Worm (Caenorhabditis elegans) whole organism, L4 larva: ENCODE results near the gene F38B6.3.

Experiments used
- D1046.2 ChIP-seq: fragments of 200-800 bp; sonication (Bioruptor generic); IDR thresholded peaks from 2 replicates; pipeline ENCODE4 v1.3.6; 2022; ENCODE audit warnings: missing genetic modification characterization, missing compliant biosample characterization
- F10B5.3 ChIP-seq: sonication (generic microtip); optimal IDR thresholded peaks from 2 replicates; lab custom pipeline; 2016; ENCODE audit warnings: mild to moderate bottlenecking, missing genetic modification characterization, missing compliant biosample characterization
- F26F4.8 ChIP-seq: fragments of 200-800 bp; sonication (Bioruptor generic); conservative IDR thresholded peaks from 2 replicates; pipeline ENCODE4 v1.3.6; 2022; ENCODE audit warnings: missing genetic modification characterization, missing compliant biosample characterization
- R02D3.7 ChIP-seq: fragments of 150-350 bp; sonication (generic microtip); optimal IDR thresholded peaks from 3 replicates; lab custom pipeline; 2014; ENCODE audit warnings: missing biosample characterization, missing genetic modification characterization
- T20F7.1 ChIP-seq: fragments of 200-800 bp; sonication (Bioruptor generic); optimal IDR thresholded peaks from 2 replicates; lab custom pipeline; 2018; ENCODE audit warnings: mild to moderate bottlenecking, missing genetic modification characterization, missing compliant biosample characterization
- T26A8.4 ChIP-seq: fragments of 200-800 bp; sonication (Bioruptor generic); IDR thresholded peaks from 2 replicates; pipeline ENCODE4 v1.3.6; 2022; ENCODE audit warnings: missing genetic modification characterization, missing compliant biosample characterization
- Y48G9A.11 ChIP-seq: fragments of 200-800 bp; sonication (Bioruptor generic); IDR thresholded peaks from 2 replicates; pipeline ENCODE4 v1.3.6; 2022; ENCODE audit warnings: missing genetic modification reagents, missing genetic modification characterization, missing compliant biosample characterization
- Y75B8A.6 ChIP-seq: fragments of 200-800 bp; sonication (Bioruptor generic); IDR thresholded peaks from 2 replicates; pipeline ENCODE4 v1.3.6; 2022; ENCODE audit warnings: missing genetic modification reagents, missing genetic modification characterization, missing compliant biosample characterization
- aha-1 ChIP-seq: fragments of 150-350 bp; peaks from one replicate; lab custom pipeline; 2014; ENCODE audit warnings: missing biosample characterization, missing genetic modification characterization
- aly-2 ChIP-seq: sonication (generic microtip); optimal IDR thresholded peaks from 2 replicates; lab custom pipeline; 2018; ENCODE audit warnings: missing biosample characterization, missing genetic modification characterization
- arid-1 ChIP-seq: fragments of 200-800 bp; sonication (Bioruptor generic); conservative IDR thresholded peaks from 2 replicates; pipeline ENCODE4 v1.3.6; 2022; ENCODE audit warnings: missing genetic modification reagents, missing genetic modification characterization, missing compliant biosample characterization
- attf-4 ChIP-seq: sonication (generic microtip); optimal IDR thresholded peaks from 3 replicates; lab custom pipeline; 2017; ENCODE audit warnings: missing biosample characterization, missing genetic modification characterization
- ceh-28 ChIP-seq: fragments of 150-350 bp; optimal IDR thresholded peaks from 2 replicates; lab custom pipeline; 2014; ENCODE audit warnings: missing biosample characterization, missing genetic modification reagents, missing genetic modification characterization
- ceh-32 ChIP-seq: sonication (generic microtip); optimal IDR thresholded peaks from 2 replicates; lab custom pipeline; 2016; ENCODE audit warnings: mild to moderate bottlenecking, missing genetic modification characterization, missing compliant biosample characterization; ENCODE audit not compliant: poor library complexity
- ceh-44 ChIP-seq: fragments of 200-800 bp; sonication (Bioruptor generic); IDR thresholded peaks from 2 replicates; pipeline ENCODE4 v1.3.6; 2022; ENCODE audit warnings: missing genetic modification reagents, missing genetic modification characterization, missing compliant biosample characterization
- ces-1 ChIP-seq: fragments of 150-350 bp; sonication (generic microtip); optimal IDR thresholded peaks from 4 replicates; lab custom pipeline; 2014; ENCODE audit warnings: missing biosample characterization, missing genetic modification reagents, missing genetic modification characterization
- ctbp-1 ChIP-seq: fragments of 200-800 bp; sonication (Bioruptor generic); IDR thresholded peaks from 2 replicates; pipeline ENCODE4 v1.3.6; 2022; ENCODE audit warnings: missing genetic modification reagents, missing genetic modification characterization, missing compliant biosample characterization
- daf-12 ChIP-seq: fragments of 150-350 bp; optimal IDR thresholded peaks from 2 replicates; lab custom pipeline; 2014; ENCODE audit warnings: missing biosample characterization, missing genetic modification reagents, missing genetic modification characterization
- daf-8 ChIP-seq: fragments of 200-800 bp; sonication (Bioruptor generic); IDR thresholded peaks from 2 replicates; pipeline ENCODE4 v1.3.6; 2022; ENCODE audit warnings: missing genetic modification characterization, missing compliant biosample characterization
- dmd-6 ChIP-seq: fragments of 200-800 bp; sonication (Bioruptor generic); IDR thresholded peaks from 2 replicates; pipeline ENCODE4 v1.3.6; 2022; ENCODE audit warnings: missing genetic modification reagents, missing genetic modification characterization, missing compliant biosample characterization
- dmd-8 ChIP-seq: fragments of 200-800 bp; sonication (Bioruptor generic); IDR thresholded peaks from 2 replicates; pipeline ENCODE4 v1.3.6; 2022; ENCODE audit warnings: missing genetic modification characterization, missing compliant biosample characterization
- dmd-9 ChIP-seq: fragments of 200-800 bp; sonication (Bioruptor generic); IDR thresholded peaks from 2 replicates; pipeline ENCODE4 v1.3.6; 2022; ENCODE audit warnings: missing genetic modification reagents, missing genetic modification characterization, missing compliant biosample characterization
- duxl-1 ChIP-seq: sonication (generic microtip); optimal IDR thresholded peaks from 2 replicates; lab custom pipeline; 2016; ENCODE audit warnings: mild to moderate bottlenecking, missing genetic modification characterization, moderate library complexity, missing compliant biosample characterization; ENCODE audit not compliant: poor library complexity
- egl-27 ChIP-seq: sonication (generic microtip); optimal IDR thresholded peaks from 3 replicates; lab custom pipeline; 2017; ENCODE audit warnings: missing biosample characterization, missing genetic modification reagents, missing genetic modification characterization
- fos-1 ChIP-seq: fragments of 150-350 bp; optimal IDR thresholded peaks from 2 replicates; lab custom pipeline; 2014; ENCODE audit warnings: missing biosample characterization, missing genetic modification characterization
- gei-8 ChIP-seq: fragments of 200-800 bp; sonication (Bioruptor generic); optimal IDR thresholded peaks from 2 replicates; lab custom pipeline; 2018; ENCODE audit warnings: mild to moderate bottlenecking, missing genetic modification characterization, missing compliant biosample characterization
- hlh-11 ChIP-seq: fragments of 200-800 bp; sonication (Bioruptor generic); optimal IDR thresholded peaks from 2 replicates; lab custom pipeline; 2018; ENCODE audit warnings: mild to moderate bottlenecking, missing genetic modification characterization, missing compliant biosample characterization
- hlh-30 ChIP-seq: sonication (generic microtip); optimal IDR thresholded peaks from 2 replicates; lab custom pipeline; 2017; ENCODE audit warnings: antibody characterized with exemption, mild to moderate bottlenecking, missing genetic modification characterization, missing compliant biosample characterization; ENCODE audit not compliant: insufficient read depth
- hmg-1.1 ChIP-seq: fragments of 200-800 bp; sonication (Bioruptor generic); IDR thresholded peaks from 2 replicates; pipeline ENCODE4 v1.3.6; 2022; ENCODE audit warnings: missing genetic modification reagents, missing genetic modification characterization, missing compliant biosample characterization
- lim-7 ChIP-seq: fragments of 200-800 bp; sonication (Bioruptor generic); IDR thresholded peaks from 2 replicates; pipeline ENCODE4 v1.3.6; 2022; ENCODE audit warnings: missing genetic modification characterization, missing compliant biosample characterization
- lin-15B ChIP-seq: fragments of 150-350 bp; sonication (generic microtip); optimal IDR thresholded peaks from 3 replicates; lab custom pipeline; 2014; ENCODE audit warnings: missing biosample characterization, missing genetic modification characterization
- lin-29 ChIP-seq: fragments of 200-800 bp; sonication (Bioruptor generic); IDR thresholded peaks from 2 replicates; pipeline ENCODE4 v1.3.6; 2022; ENCODE audit warnings: missing genetic modification reagents, missing genetic modification characterization, missing compliant biosample characterization
- lsy-2 ChIP-seq, 2 experiments: fragments of 150-350 bp in 1 of 2; sonication (generic microtip) in 1 of 2; optimal IDR thresholded peaks; 2 replicates each; lab custom pipeline; 2014 to 2017; ENCODE audit warnings: missing biosample characterization in 2 of 2, missing genetic modification characterization in 2 of 2
- mdl-1 ChIP-seq, 2 experiments: fragments of 150-350 bp in 1 of 2; sonication (generic microtip) in 1 of 2; optimal IDR thresholded peaks; 2 replicates each; lab custom pipeline; 2014 to 2017; ENCODE audit warnings: missing biosample characterization in 2 of 2, missing genetic modification characterization in 2 of 2
- mdt-29 ChIP-seq: fragments of 200-800 bp; sonication (Bioruptor generic); IDR thresholded peaks from 2 replicates; pipeline ENCODE4 v1.3.6; 2022; ENCODE audit warnings: missing genetic modification reagents, missing genetic modification characterization, missing compliant biosample characterization
- mxl-3 ChIP-seq: fragments of 200-800 bp; sonication (Bioruptor generic); optimal IDR thresholded peaks from 2 replicates; lab custom pipeline; 2018; ENCODE audit warnings: mild to moderate bottlenecking, missing genetic modification characterization, missing compliant biosample characterization
- nhr-10 ChIP-seq: fragments of 150-350 bp; optimal IDR thresholded peaks from 2 replicates; lab custom pipeline; 2014; ENCODE audit warnings: missing biosample characterization, missing genetic modification characterization
- nhr-111 ChIP-seq: fragments of 200-800 bp; sonication (Bioruptor generic); optimal IDR thresholded peaks from 2 replicates; lab custom pipeline; 2018; ENCODE audit warnings: mild to moderate bottlenecking, missing genetic modification characterization, missing compliant biosample characterization
- nhr-237 ChIP-seq: sonication (generic microtip); optimal IDR thresholded peaks from 2 replicates; lab custom pipeline; 2017; ENCODE audit warnings: missing biosample characterization, missing genetic modification characterization
- nhr-41 ChIP-seq: fragments of 200-800 bp; sonication (Bioruptor generic); IDR thresholded peaks from 2 replicates; pipeline ENCODE4 v1.3.6; 2022; ENCODE audit warnings: missing genetic modification reagents, missing genetic modification characterization, missing compliant biosample characterization
- nhr-76 ChIP-seq: fragments of 150-350 bp; optimal IDR thresholded peaks from 2 replicates; lab custom pipeline; 2014; ENCODE audit warnings: missing biosample characterization, missing genetic modification characterization
- pha-4 ChIP-seq, 2 experiments: fragments of 150-350 bp in 1 of 2; fragments of 200-800 bp in 1 of 2; sonication (Bioruptor generic) in 1 of 2; IDR thresholded peaks in 1 of 2; optimal IDR thresholded peaks in 1 of 2; 2 replicates each; pipeline versions ENCODE4 v1.3.6 to Lab custom; 2014 to 2022; ENCODE audit warnings: missing genetic modification characterization in 2 of 2, missing genetic modification reagents in 2 of 2, missing biosample characterization in 1 of 2, missing compliant biosample characterization in 1 of 2
- set-16 ChIP-seq: fragments of 200-800 bp; sonication (Bioruptor generic); IDR thresholded peaks from 2 replicates; pipeline ENCODE4 v1.3.6; 2022; ENCODE audit warnings: missing genetic modification reagents, missing genetic modification characterization, missing compliant biosample characterization
- snpc-1.2 ChIP-seq: fragments of 200-800 bp; sonication (Bioruptor generic); IDR thresholded peaks from 2 replicates; pipeline ENCODE4 v1.3.6; 2022; ENCODE audit warnings: missing genetic modification reagents, missing genetic modification characterization, missing compliant biosample characterization
- spr-1 ChIP-seq: sonication (generic microtip); optimal IDR thresholded peaks from 2 replicates; lab custom pipeline; 2016; ENCODE audit warnings: mild to moderate bottlenecking, missing genetic modification characterization, missing compliant biosample characterization
- unc-130 ChIP-seq: sonication (generic microtip); optimal IDR thresholded peaks from 2 replicates; lab custom pipeline; 2016; ENCODE audit warnings: missing genetic modification reagents, missing genetic modification characterization, missing compliant biosample characterization
- zag-1 ChIP-seq: fragments of 150-350 bp; optimal IDR thresholded peaks from 2 replicates; lab custom pipeline; 2014; ENCODE audit warnings: missing biosample characterization, missing genetic modification characterization
- zfp-3 ChIP-seq: fragments of 200-800 bp; sonication (Bioruptor generic); conservative IDR thresholded peaks from 2 replicates; pipeline ENCODE4 v1.3.6; 2022; ENCODE audit warnings: missing genetic modification reagents, missing genetic modification characterization, missing compliant biosample characterization
- zip-11 ChIP-seq: fragments of 200-800 bp; sonication (Bioruptor generic); IDR thresholded peaks from 2 replicates; pipeline ENCODE4 v1.3.6; 2022; ENCODE audit warnings: missing genetic modification characterization, missing compliant biosample characterization
- ztf-11 ChIP-seq: fragments of 150-350 bp; optimal IDR thresholded peaks from 2 replicates; lab custom pipeline; 2014; ENCODE audit warnings: missing biosample characterization, missing genetic modification characterization
- ztf-7 ChIP-seq: fragments of 150-350 bp; optimal IDR thresholded peaks from 2 replicates; lab custom pipeline; 2014; ENCODE audit warnings: missing biosample characterization, missing genetic modification characterization

F38B6.3 gene

ce11 chrX:6743853-6744346, 50.5 kb downstream of the F38B6.3 start (continued):
- TF ChIP-seq arid-1 (GFP tag; lab: Robert Waterston, UW), result 0 out of 2 replicates have a peak, but pooled peaks have one; percentile 9
- no peak for TF ChIP-seq egl-27
- TF ChIP-seq lim-7, result no peak
- TF ChIP-seq F26F4.8 (GFP tag; lab: Robert Waterston, UW), result no peak
- TF ChIP-seq R02D3.7 (tag; lab: Kevin White, UChicago), result no peak
- TF ChIP-seq ztf-11 (tag; lab: Kevin White, UChicago), result no peak
- TF ChIP-seq T26A8.4 (GFP tag; lab: Robert Waterston, UW), result peak; percentile 97
- TF ChIP-seq hlh-11 (tag; lab: Kevin White, UChicago), result peak; percentile 100
- no peak for TF ChIP-seq daf-8
- peak; percentile 97 for TF ChIP-seq dmd-6 (GFP tag; lab: Robert Waterston, UW)
- TF ChIP-seq mdl-1 (tag; optimal IDR thresholded peaks at IDR 0.05; lab: Kevin White, UChicago), result peak in 1 of 2 experiments; percentile 100
- peak; percentile 9 for TF ChIP-seq ceh-32
- TF ChIP-seq spr-1 (tag; lab: Kevin White, UChicago), result peak; percentile 86
- TF ChIP-seq zag-1 (tag; lab: Kevin White, UChicago), result no peak
- TF ChIP-seq nhr-10 (tag; lab: Kevin White, UChicago), result peak; percentile 83
- TF ChIP-seq lin-29 (GFP tag; lab: Robert Waterston, UW), result peak; percentile 81
- no peak for TF ChIP-seq nhr-111 (GFP tag; lab: Kevin White, UChicago)
- no peak for TF ChIP-seq lin-15B (tag; lab: Kevin White, UChicago)
- no peak for TF ChIP-seq daf-12 (tag; lab: Kevin White, UChicago)
- peak; percentile 80 for TF ChIP-seq ztf-7 (tag; lab: Kevin White, UChicago)
- TF ChIP-seq mdt-29 (GFP tag; lab: Robert Waterston, UW), result peak; percentile 77
- TF ChIP-seq snpc-1.2 (GFP tag; lab: Robert Waterston, UW), result no peak
- TF ChIP-seq Y75B8A.6 (GFP tag; lab: Robert Waterston, UW), result peak; percentile 90
- TF ChIP-seq nhr-237 (tag; lab: Kevin White, UChicago), result peak; percentile 51
- TF ChIP-seq T20F7.1 (GFP tag; lab: Kevin White, UChicago), result peak; percentile 83
- no peak for TF ChIP-seq D1046.2 (GFP tag; lab: Robert Waterston, UW)
- TF ChIP-seq ctbp-1 (GFP tag; lab: Robert Waterston, UW), result peak; percentile 47; the same call in 1 of the 2 replicates
- peak; percentile 95 for TF ChIP-seq zfp-3 (GFP tag; lab: Robert Waterston, UW)
- TF ChIP-seq duxl-1 (tag; lab: Kevin White, UChicago), result peak; percentile 82
- no peak for TF ChIP-seq dmd-8
- TF ChIP-seq nhr-76 (tag; lab: Kevin White, UChicago), result peak; percentile 71
- no peak for TF ChIP-seq ceh-44 (GFP tag; lab: Robert Waterston, UW)
- TF ChIP-seq hmg-1.1 (GFP tag; lab: Robert Waterston, UW), result peak; percentile 45
- TF ChIP-seq aha-1 (tag; lab: Kevin White, UChicago), result peak; percentile 99
- TF ChIP-seq zip-11, result peak; percentile 45; the same call in 1 of the 2 replicates
- peak; percentile 61 to 88 for TF ChIP-seq lsy-2 (tag; optimal IDR thresholded peaks at IDR 0.05; lab: Kevin White, UChicago)
- peak; percentile 97 for TF ChIP-seq gei-8
- TF ChIP-seq Y48G9A.11 (GFP tag; lab: Robert Waterston, UW), result no peak
- peak; percentile 70 for TF ChIP-seq nhr-41 (GFP tag; lab: Robert Waterston, UW)
- TF ChIP-seq ces-1 (GFP tag; lab: Kevin White, UChicago), result no peak
- TF ChIP-seq attf-4 (tag; lab: Kevin White, UChicago), result no peak
- no peak for TF ChIP-seq aly-2 (tag; lab: Kevin White, UChicago)
- TF ChIP-seq set-16 (GFP tag; lab: Robert Waterston, UW), result peak; percentile 44; the same call in 1 of the 2 replicates
- TF ChIP-seq ceh-28, result no peak
- TF ChIP-seq F10B5.3 (tag; lab: Kevin White, UChicago), result peak; percentile 57
- 0 out of 2 replicates have a peak, but pooled peaks have one; percentile 54 for TF ChIP-seq dmd-9 (GFP tag; lab: Robert Waterston, UW)
- TF ChIP-seq mxl-3, result peak; percentile 98
- TF ChIP-seq hlh-30 (tag; lab: Kevin White, UChicago), result peak; percentile 99
- TF ChIP-seq unc-130 (GFP tag; lab: Kevin White, UChicago), result no peak
- TF ChIP-seq fos-1 (tag; lab: Kevin White, UChicago), result peak; percentile 76
- peak; percentile 91 for TF ChIP-seq pha-4 (GFP tag; IDR thresholded peaks at IDR 0.05; lab: Robert Waterston, UW)
- TF ChIP-seq pha-4 (tag; optimal IDR thresholded peaks at IDR 0.05; lab: Kevin White, UChicago), result peak; percentile 64
